Worm (Caenorhabditis elegans) whole organism, L3 larva: Measurements from ENCODE around the gene math-49.

ENCODE experiments used
- ama-1 ChIP-seq: fragments of 150-350 bp; optimal IDR thresholded peaks from 2 replicates; lab custom pipeline; 2018
- egl-27 ChIP-seq: sonication (generic microtip); optimal IDR thresholded peaks from 4 replicates; lab custom pipeline; 2017; ENCODE audit warnings: missing biosample characterization, missing genetic modification reagents, missing genetic modification characterization
- elt-1 ChIP-seq: fragments of 150-350 bp; optimal IDR thresholded peaks from 2 replicates; lab custom pipeline; 2014; ENCODE audit warnings: missing biosample characterization, missing genetic modification characterization
- elt-3 ChIP-seq, 3 experiments: fragments of 150-350 bp in 1 of 3; sonication (generic microtip) in 2 of 3; optimal IDR thresholded peaks; 2 replicates in 2 of 3; 4 replicates in 1 of 3; lab custom pipeline; 2014 to 2017; ENCODE audit warnings: missing biosample characterization in 3 of 3, missing genetic modification characterization in 3 of 3
- lin-15B ChIP-seq: fragments of 150-350 bp; optimal IDR thresholded peaks from 2 replicates; lab custom pipeline; 2014; ENCODE audit warnings: missing biosample characterization, missing genetic modification characterization
- nhr-11 ChIP-seq: fragments of 150-350 bp; optimal IDR thresholded peaks from 2 replicates; lab custom pipeline; 2014; ENCODE audit warnings: missing biosample characterization, missing genetic modification characterization
- nhr-12 ChIP-seq: fragments of 150-350 bp; optimal IDR thresholded peaks from 2 replicates; lab custom pipeline; 2014; ENCODE audit warnings: missing biosample characterization, missing genetic modification characterization
- nhr-237 ChIP-seq: fragments of 150-350 bp; optimal IDR thresholded peaks from 2 replicates; lab custom pipeline; 2014; ENCODE audit warnings: missing biosample characterization, missing genetic modification characterization
- nhr-77 ChIP-seq: fragments of 150-350 bp; optimal IDR thresholded peaks from 2 replicates; lab custom pipeline; 2014; ENCODE audit warnings: missing biosample characterization, missing genetic modification characterization
- pha-4 ChIP-seq: fragments of 150-350 bp; optimal IDR thresholded peaks from 2 replicates; lab custom pipeline; 2014; ENCODE audit warnings: missing biosample characterization, missing genetic modification reagents, missing genetic modification characterization
- pqm-1 ChIP-seq: fragments of 150-350 bp; optimal IDR thresholded peaks from 2 replicates; lab custom pipeline; 2017; ENCODE audit warnings: missing biosample characterization, missing genetic modification characterization, inconsistent platforms
- skn-1 ChIP-seq: fragments of 150-350 bp; optimal IDR thresholded peaks from 2 replicates; lab custom pipeline; 2014; ENCODE audit warnings: missing biosample characterization, missing genetic modification characterization
- ztf-11 ChIP-seq: fragments of 150-350 bp; optimal IDR thresholded peaks from 2 replicates; lab custom pipeline; 2014; ENCODE audit warnings: missing biosample characterization, missing genetic modification characterization

ce11 chrII:1946427-1946826, 9.0 kb downstream of the math-49 start, which contains the start of gene math-48:
- TF ChIP-seq pha-4 (tag; lab: Kevin White, UChicago) (no peak), nhr-77 (tag; lab: Kevin White, UChicago) (no peak), skn-1 (tag; lab: Kevin White, UChicago) (no peak), elt-3 (tag; optimal IDR thresholded peaks at IDR 0.05; lab: Kevin White, UChicago) (no peak), egl-27 (no peak), nhr-12 (no peak), nhr-11 (tag; lab: Kevin White, UChicago) (no peak), ama-1 (lab: Kevin White, UChicago) (no peak), lin-15B (no peak), nhr-237 (tag; lab: Kevin White, UChicago) (no peak), pqm-1 (tag; lab: Kevin White, UChicago) (no peak), ztf-11 (no peak), elt-1 (tag; lab: Kevin White, UChicago) (no peak)
